Worm (Caenorhabditis elegans) whole organism, L1 larva: ENCODE results near the gene K01F9.2.

Experiments
- aha-1 ChIP-seq: fragments of 150-350 bp; optimal IDR thresholded peaks from 2 replicates; lab custom pipeline; 2014; ENCODE audit warnings: missing biosample characterization, missing genetic modification characterization
- lin-35 ChIP-seq, 2 experiments: fragments of 150-350 bp; optimal IDR thresholded peaks; 2 replicates each; lab custom pipeline; 2014; ENCODE audit warnings: missing biosample characterization in 2 of 2, missing genetic modification characterization in 2 of 2, missing genetic modification reagents in 2 of 2
- lsy-2 ChIP-seq, 2 experiments: fragments of 150-350 bp; optimal IDR thresholded peaks; 2 replicates each; lab custom pipeline; 2014; ENCODE audit warnings: missing biosample characterization in 2 of 2, missing genetic modification characterization in 2 of 2
- nhr-237 ChIP-seq: fragments of 150-350 bp; optimal IDR thresholded peaks from 2 replicates; lab custom pipeline; 2014; ENCODE audit warnings: missing biosample characterization, missing genetic modification characterization
- rnt-1 ChIP-seq: sonication (generic microtip); optimal IDR thresholded peaks from 2 replicates; lab custom pipeline; 2016; ENCODE audit warnings: mild to moderate bottlenecking, missing genetic modification characterization, moderate library complexity, missing compliant biosample characterization
- tbx-2 ChIP-seq: sonication (generic microtip); optimal IDR thresholded peaks from 2 replicates; lab custom pipeline; 2016; ENCODE audit warnings: missing genetic modification characterization, missing compliant biosample characterization
- ztf-11 ChIP-seq, 2 experiments: sonication (generic microtip); optimal IDR thresholded peaks; 2 replicates each; lab custom pipeline; 2016 to 2017; ENCODE audit warnings: missing genetic modification characterization in 2 of 2, missing biosample characterization in 1 of 2, missing compliant biosample characterization in 1 of 2

DNA sequence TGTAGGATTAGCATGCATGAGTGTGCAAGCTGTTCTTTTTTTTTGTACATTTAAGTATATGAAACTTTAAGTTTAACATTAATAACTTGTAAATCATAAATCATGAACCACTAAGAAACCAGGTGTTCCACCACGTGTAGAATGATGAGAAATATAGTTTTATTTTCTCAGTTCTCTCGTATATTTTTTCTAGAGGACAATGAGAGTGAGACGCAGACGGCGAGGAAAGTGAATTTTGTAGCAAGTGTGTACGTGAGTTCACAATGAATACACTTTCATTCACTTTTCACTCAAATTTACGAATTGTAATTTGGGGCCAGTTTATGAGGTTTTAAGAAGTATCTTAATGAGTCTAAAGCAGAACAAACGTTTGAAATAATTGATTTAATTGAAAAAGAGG, 49.6 kb upstream of the K01F9.2 start:
- no peak for TF ChIP-seq lin-35 (GFP tag; optimal IDR thresholded peaks at IDR 0.05; lab: Kevin White, UChicago)
- TF ChIP-seq rnt-1, result no peak
- TF ChIP-seq aha-1, result no peak
- no peak for TF ChIP-seq ztf-11 (tag; optimal IDR thresholded peaks at IDR 0.05; lab: Kevin White, UChicago)
- TF ChIP-seq lsy-2 (tag; optimal IDR thresholded peaks at IDR 0.05; lab: Kevin White, UChicago), result no peak
- TF ChIP-seq tbx-2, result no peak
- TF ChIP-seq nhr-237 (tag; lab: Kevin White, UChicago), result no peak
